Worm (Caenorhabditis elegans): ENCODE data around the gene ceh-54.

DNA sequence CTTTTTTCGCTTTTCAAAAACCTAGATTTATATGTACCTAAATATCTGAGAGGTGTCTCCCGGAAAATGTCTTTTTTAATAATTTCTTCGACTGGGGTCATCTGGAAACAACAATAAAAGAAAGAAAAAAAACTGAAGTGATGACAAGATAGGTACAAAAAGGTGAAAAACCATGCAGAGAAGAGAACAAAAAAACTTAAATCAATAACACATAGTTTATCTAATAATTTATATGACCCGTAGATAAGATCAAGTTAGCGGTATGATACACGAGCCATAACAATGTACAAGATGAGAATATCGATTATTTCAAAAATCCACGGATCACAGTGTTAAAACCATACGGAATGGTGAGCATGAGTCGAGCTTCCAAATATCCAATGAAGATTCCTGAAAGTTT, 12.3 kb upstream of the ceh-54 start, which contains the start of gene mtp-18:
- TF ChIP-seq mdl-1 (tag; optimal IDR thresholded peaks at IDR 0.05) (no peak), hlh-17 (GFP tag; optimal IDR thresholded peaks at IDR 0.05; ENCODE audit: borderline replicate concordance) (no peak)

All from whole organism, L1 larva.